Fruit fly (Drosophila melanogaster) whole organism: ENCODE results near the gene PGAP5.

Experiments
- CG8478 ChIP-seq: fragments of >200 bp; optimal IDR thresholded peaks from 2 replicates; lab custom pipeline; 2018; ENCODE audit warnings: inconsistent platforms
- usp ChIP-seq: fragments of >200 bp; optimal IDR thresholded peaks from 2 replicates; lab custom pipeline; 2017; ENCODE audit warnings: missing biosample characterization, missing genetic modification characterization, mixed read lengths

DNA sequence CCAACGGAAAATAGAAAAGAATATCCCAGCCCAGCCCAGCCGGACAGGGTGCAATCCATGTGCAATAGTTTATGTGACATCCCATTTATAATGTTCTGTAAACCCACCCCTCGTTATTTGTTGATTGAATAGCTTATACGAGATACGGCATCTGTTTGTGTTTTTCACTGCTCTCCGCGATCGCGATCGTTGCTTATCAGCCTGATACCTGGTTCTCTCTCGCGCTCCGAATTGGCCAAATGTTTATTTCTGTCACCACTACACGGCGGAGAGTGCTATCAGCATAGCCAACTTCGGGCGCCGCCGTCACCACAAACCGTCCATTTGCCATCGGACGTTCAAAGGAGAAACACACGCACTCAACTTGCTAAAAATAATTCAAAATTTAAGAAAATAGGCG, 15.3 kb downstream of the PGAP5 start, which contains the start of gene CG8353:
- no peak for TF ChIP-seq usp (GFP tag; lab: Kevin White, UChicago)
- TF ChIP-seq CG8478 (lab: Kevin White, UChicago) = no peak
